Worm (Caenorhabditis elegans) whole organism, L3 larva: ENCODE results near the gene B0554.1.

Experiments used
- ama-1 ChIP-seq: fragments of 150-350 bp; optimal IDR thresholded peaks from 2 replicates; lab custom pipeline; 2018
- elt-2 ChIP-seq: sonication (generic microtip); optimal IDR thresholded peaks from 2 replicates; lab custom pipeline; 2016; ENCODE audit warnings: missing genetic modification reagents, mild to moderate bottlenecking, missing genetic modification characterization, missing compliant biosample characterization
- lin-39 ChIP-seq: fragments of 150-350 bp; optimal IDR thresholded peaks from 2 replicates; lab custom pipeline; 2018; ENCODE audit warnings: missing biosample characterization, missing genetic modification reagents, missing genetic modification characterization
- mdl-1 ChIP-seq: fragments of 150-350 bp; optimal IDR thresholded peaks from 2 replicates; lab custom pipeline; 2014; ENCODE audit warnings: missing biosample characterization, missing genetic modification characterization
- nhr-11 ChIP-seq: fragments of 150-350 bp; optimal IDR thresholded peaks from 2 replicates; lab custom pipeline; 2014; ENCODE audit warnings: missing biosample characterization, missing genetic modification characterization
- nhr-28 ChIP-seq: fragments of 150-350 bp; optimal IDR thresholded peaks from 2 replicates; lab custom pipeline; 2014; ENCODE audit warnings: missing biosample characterization, missing genetic modification characterization
- nhr-76 ChIP-seq: fragments of 150-350 bp; sonication (generic microtip); optimal IDR thresholded peaks from 5 replicates; lab custom pipeline; 2014; ENCODE audit warnings: missing biosample characterization, missing genetic modification characterization
- pha-4 ChIP-seq: fragments of 150-350 bp; optimal IDR thresholded peaks from 2 replicates; lab custom pipeline; 2014; ENCODE audit warnings: missing biosample characterization, missing genetic modification reagents, missing genetic modification characterization
- skn-1 ChIP-seq: fragments of 150-350 bp; optimal IDR thresholded peaks from 2 replicates; lab custom pipeline; 2014; ENCODE audit warnings: missing biosample characterization, missing genetic modification characterization
- ztf-11 ChIP-seq: fragments of 150-350 bp; optimal IDR thresholded peaks from 2 replicates; lab custom pipeline; 2014; ENCODE audit warnings: missing biosample characterization, missing genetic modification characterization

DNA sequence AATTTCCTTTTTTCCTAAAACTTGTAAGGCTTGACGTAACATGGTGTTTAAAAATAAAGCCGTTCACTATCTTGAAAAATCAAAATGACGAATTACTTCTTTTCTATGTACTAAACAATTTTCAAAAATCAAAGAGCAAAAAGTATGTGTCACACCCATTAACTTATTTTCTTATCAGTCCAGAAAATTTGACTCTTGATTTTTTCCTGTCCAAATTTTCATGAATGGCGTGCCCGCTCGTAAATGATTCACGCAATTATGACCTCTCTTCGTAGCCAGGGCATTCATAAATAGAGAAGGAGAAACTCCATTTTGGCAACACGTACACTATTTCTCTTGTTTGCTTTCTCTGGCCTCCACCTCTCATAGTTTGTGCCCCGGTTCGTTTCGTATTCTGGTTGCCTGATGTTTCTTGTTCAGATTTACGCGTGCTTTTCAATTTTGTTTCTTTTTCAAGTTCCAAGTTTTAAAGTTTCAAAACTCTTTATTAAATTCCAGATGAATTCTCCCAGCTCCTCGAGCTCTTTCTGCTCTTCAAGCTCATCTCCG is 39.5 kb downstream of the B0554.1 start, which contains the start of gene nhr-55:
- TF ChIP-seq ama-1, result no peak
- TF ChIP-seq nhr-11 (tag; lab: Kevin White, UChicago), result no peak
- no peak for TF ChIP-seq ztf-11 (tag; lab: Kevin White, UChicago)
- TF ChIP-seq nhr-76 (tag; lab: Kevin White, UChicago), result no peak
- TF ChIP-seq pha-4 (tag; lab: Kevin White, UChicago), result peak; percentile 70
- TF ChIP-seq skn-1 (tag; lab: Kevin White, UChicago), result no peak
- no peak for TF ChIP-seq lin-39 (tag; lab: Kevin White, UChicago)
- no peak for TF ChIP-seq nhr-28 (tag; lab: Kevin White, UChicago)
- TF ChIP-seq mdl-1 (tag; lab: Kevin White, UChicago), result no peak
- TF ChIP-seq elt-2 (tag; lab: Kevin White, UChicago), result peak; percentile 82
